Worm (Caenorhabditis elegans): ENCODE data around the gene srw-83.

Gene srw-83

DNA sequence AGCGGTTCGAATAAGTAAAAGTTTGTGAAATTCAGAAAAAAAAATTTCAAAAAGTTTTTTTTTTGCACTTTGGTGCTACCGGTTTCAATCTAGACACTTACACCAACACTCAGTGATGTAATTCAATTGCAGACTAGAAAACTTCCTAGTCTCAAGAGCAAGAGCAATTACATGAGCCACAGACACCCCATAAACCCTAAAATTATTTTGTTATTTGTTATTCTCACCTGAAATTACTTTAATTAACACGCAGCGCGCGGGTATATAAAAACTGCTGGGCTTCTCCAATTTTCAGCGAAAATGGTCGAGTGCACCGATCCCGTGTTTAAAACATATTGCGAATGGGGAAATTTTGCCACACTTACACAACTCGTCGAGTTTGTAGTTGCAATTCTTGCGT is at the start of gene srw-83:
TSS of gene srw-83 (plus strand) at position 301 of the 400 bp plus-strand sequence.
- TF ChIP-seq ztf-22 (GFP tag; optimal IDR thresholded peaks at IDR 0.05) (no peak), efl-1 (GFP tag; optimal IDR thresholded peaks at IDR 0.05) (no peak)

DNA sequence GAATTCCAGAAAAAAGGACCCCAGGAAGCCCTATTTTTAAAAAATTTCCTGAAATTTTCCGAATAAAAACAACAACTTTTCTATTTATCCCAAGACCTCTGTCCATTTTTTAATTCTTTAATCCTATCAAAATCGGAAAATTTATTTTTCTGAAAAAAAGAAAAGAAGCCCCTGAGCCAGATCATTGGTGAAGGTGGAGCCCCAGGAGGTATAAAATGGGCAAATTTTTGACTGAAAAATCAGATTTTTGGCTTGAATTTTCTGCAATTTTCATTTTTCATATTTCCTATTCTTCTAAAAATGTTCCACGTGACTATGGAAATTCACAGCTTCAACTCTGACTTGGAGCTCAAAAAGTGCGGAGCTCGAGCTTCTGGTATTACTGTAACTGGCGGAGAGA is 47.6 kb upstream of the srw-83 start, which contains the start of gene Y51A2B.8:
TSS of gene Y51A2B.8 (plus strand) at position 301 of the 400 bp plus-strand sequence.
- TF ChIP-seq attf-3 (GFP tag; conservative IDR thresholded peaks at IDR 0.05) (no peak), nfyb-1 (GFP tag; IDR thresholded peaks at IDR 0.05) (no peak), F10E7.11 (tag; optimal IDR thresholded peaks at IDR 0.05) (no peak), ztf-22 (GFP tag; optimal IDR thresholded peaks at IDR 0.05) (no peak), sptf-2 (GFP tag; optimal IDR thresholded peaks at IDR 0.05) (no peak), dox-1 (GFP tag; IDR thresholded peaks at IDR 0.05) (no peak), chd-7 (tag; optimal IDR thresholded peaks at IDR 0.05) (no peak), lir-1 (GFP tag; conservative IDR thresholded peaks at IDR 0.05) (no peak), attf-5 (GFP tag; optimal IDR thresholded peaks at IDR 0.05) (no peak), mxl-1 (tag; optimal IDR thresholded peaks at IDR 0.05) (no peak), nhr-90 (tag; optimal IDR thresholded peaks at IDR 0.05) (no peak), ZK185.1 (tag; optimal IDR thresholded peaks at IDR 0.05; ENCODE audit: poor library complexity, severe bottlenecking) (no peak), ztf-6 (GFP tag; IDR thresholded peaks at IDR 0.05) (no peak), pha-4 (tag; optimal IDR thresholded peaks at IDR 0.05) (no peak), nfya-1 (tag; optimal IDR thresholded peaks at IDR 0.05; ENCODE audit: borderline replicate concordance, insufficient read depth) (no peak), hmg-1.2 (GFP tag; IDR thresholded peaks at IDR 0.05) (no peak), Y53G8AR.9 (GFP tag; conservative IDR thresholded peaks at IDR 0.05) (no peak), akir-1 (GFP tag; optimal IDR thresholded peaks at IDR 0.05) (no peak), aptf-3 (GFP tag; IDR thresholded peaks at IDR 0.05) (no peak)

DNA sequence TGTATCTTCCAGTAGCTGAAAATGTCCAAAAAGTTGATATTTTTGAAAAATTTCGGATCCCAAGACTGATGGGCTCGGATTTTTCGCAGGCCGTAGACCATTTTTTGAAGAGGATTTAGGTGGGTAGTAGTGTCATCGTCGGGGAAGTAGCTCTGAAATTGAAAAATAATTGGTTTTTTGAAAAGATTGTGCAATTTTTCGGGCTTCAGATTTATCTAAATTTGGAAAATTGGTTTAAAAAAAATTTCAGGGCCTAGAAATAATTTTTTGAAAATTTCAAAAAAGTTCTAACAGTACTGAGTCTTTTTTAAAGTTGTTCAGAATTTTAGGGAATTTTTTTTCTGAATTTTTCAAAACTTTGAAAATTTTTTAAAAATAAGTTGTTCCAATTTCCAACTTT is 43.8 kb upstream of the srw-83 start, which contains the start of gene nhr-288:
TSS of gene nhr-288 (minus strand) at position 101 of the 400 bp plus-strand sequence.
- TF ChIP-seq nhr-179 (tag; optimal IDR thresholded peaks at IDR 0.05) (no peak), attf-3 (GFP tag; conservative IDR thresholded peaks at IDR 0.05) (no peak), B0019.2 (GFP tag; conservative IDR thresholded peaks at IDR 0.05) (no peak), hlh-26 (GFP tag; conservative IDR thresholded peaks at IDR 0.05) (no peak), let-607 (tag; optimal IDR thresholded peaks at IDR 0.05) (no peak), bed-2 (GFP tag; IDR thresholded peaks at IDR 0.05) (no peak), nhr-90 (tag; optimal IDR thresholded peaks at IDR 0.05) (no peak), egl-44 (GFP tag; IDR thresholded peaks at IDR 0.05) (no peak), mcd-1 (GFP tag; IDR thresholded peaks at IDR 0.05) (no peak), ztf-6 (GFP tag; IDR thresholded peaks at IDR 0.05) (no peak), attf-6 (GFP tag; IDR thresholded peaks at IDR 0.05) (no peak), him-1 (tag; optimal IDR thresholded peaks at IDR 0.05) (no peak), cebp-1 (GFP tag; IDR thresholded peaks at IDR 0.05) (no peak), cebp-1 (tag; optimal IDR thresholded peaks at IDR 0.05) (no peak)

DNA sequence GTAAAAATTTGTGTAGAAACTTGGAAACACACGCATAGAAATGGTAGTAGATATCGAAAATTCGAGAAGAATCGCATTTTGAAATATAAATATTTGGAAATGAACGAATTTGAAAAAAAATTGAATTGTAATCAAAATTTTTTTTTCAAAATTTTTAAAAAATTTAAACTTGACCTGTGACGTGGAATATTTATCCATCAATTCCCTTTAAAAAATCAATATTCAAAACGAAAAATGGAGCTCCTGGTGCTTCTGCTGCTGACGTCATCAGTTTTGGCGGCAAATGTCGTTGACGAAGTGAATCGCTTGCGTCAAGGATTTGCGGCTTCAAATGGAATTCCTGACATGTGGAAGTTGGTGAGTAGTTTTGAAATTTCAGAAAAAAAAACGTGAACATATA is 37.3 kb upstream of the srw-83 start, which contains the start of the genes Y51A2B.4 and Y51A2B.5:
TSS of gene Y51A2B.4 (minus strand) at position 101 of the 400 bp plus-strand sequence.
TSS of gene Y51A2B.5 (plus strand) at position 232 of the 400 bp plus-strand sequence.
- TF ChIP-seq ztf-22 (GFP tag; optimal IDR thresholded peaks at IDR 0.05) = no peak
- no peak for TF ChIP-seq ekl-4 (GFP tag; IDR thresholded peaks at IDR 0.05)
- TF ChIP-seq nfyb-1 (GFP tag; IDR thresholded peaks at IDR 0.05) = no peak
- no peak for TF ChIP-seq K12H6.12 (tag; optimal IDR thresholded peaks at IDR 0.05)
- TF ChIP-seq attf-3 (GFP tag; conservative IDR thresholded peaks at IDR 0.05) = no peak
- TF ChIP-seq snpc-1.1 (tag; optimal IDR thresholded peaks at IDR 0.05; ENCODE audit: insufficient read depth) = no peak
- no peak for TF ChIP-seq zfh-2 (GFP tag; conservative IDR thresholded peaks at IDR 0.05)
- TF ChIP-seq ceh-40 (GFP tag; IDR thresholded peaks at IDR 0.05) = no peak
- TF ChIP-seq dpl-1 (GFP tag; optimal IDR thresholded peaks at IDR 0.05) = no peak
- no peak for TF ChIP-seq ceh-100 (GFP tag; IDR thresholded peaks at IDR 0.05)
- no peak for TF ChIP-seq Y56A3A.18 (GFP tag; IDR thresholded peaks at IDR 0.05)
